Worm (Caenorhabditis elegans): ENCODE data around the gene aip-1.

DNA sequence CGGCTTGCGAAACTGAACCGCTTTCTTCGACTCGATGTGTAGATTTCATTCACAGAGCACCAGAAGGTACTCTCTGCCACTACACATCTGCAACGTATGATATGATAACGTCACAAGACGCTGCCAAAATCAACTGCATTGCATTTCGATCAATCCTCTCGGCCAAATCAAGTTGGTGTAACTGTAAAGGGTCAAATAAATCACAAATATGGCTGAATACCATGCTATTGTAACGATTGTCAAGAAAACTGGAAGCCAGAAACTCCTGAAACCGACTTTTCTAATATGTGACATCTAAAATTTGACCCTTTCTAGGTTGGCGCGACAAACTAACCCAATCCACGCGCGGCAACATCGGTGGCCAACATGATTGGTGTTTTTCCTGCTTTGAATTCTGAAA lies 2.1 kb upstream of the aip-1 start:
- TF ChIP-seq aly-2 (tag; optimal IDR thresholded peaks at IDR 0.05) = no peak
- TF ChIP-seq dpl-1 (GFP tag; optimal IDR thresholded peaks at IDR 0.05) = no peak
- TF ChIP-seq unc-30 (tag; optimal IDR thresholded peaks at IDR 0.05) = no peak
- TF ChIP-seq nhr-237 (tag; optimal IDR thresholded peaks at IDR 0.05) = no peak
- TF ChIP-seq jun-1 (tag; optimal IDR thresholded peaks at IDR 0.05) = no peak
- no peak for TF ChIP-seq unc-130 (tag; optimal IDR thresholded peaks at IDR 0.05)
- TF ChIP-seq dsc-1 (tag; optimal IDR thresholded peaks at IDR 0.05) = no peak
- TF ChIP-seq ceh-8 (GFP tag; optimal IDR thresholded peaks at IDR 0.05) = no peak
- no peak for TF ChIP-seq hlh-17 (GFP tag; optimal IDR thresholded peaks at IDR 0.05; ENCODE audit: borderline replicate concordance)
- no peak for TF ChIP-seq pqm-1 (tag; optimal IDR thresholded peaks at IDR 0.05)
- no peak for TF ChIP-seq lsy-2 (tag; optimal IDR thresholded peaks at IDR 0.05)
- TF ChIP-seq nhr-76 (tag; optimal IDR thresholded peaks at IDR 0.05) = no peak
- no peak for TF ChIP-seq elt-2 (tag; optimal IDR thresholded peaks at IDR 0.05)

Data from whole organism, L1 larva.